Worm (Caenorhabditis elegans) whole organism, young adult: ENCODE data around the gene gpx-6.

Experiments used
- B0035.1 ChIP-seq: sonication (generic microtip); optimal IDR thresholded peaks from 2 replicates; lab custom pipeline; 2016; ENCODE audit warnings: missing genetic modification characterization, mild to moderate bottlenecking, missing compliant biosample characterization, missing genotype, missing genetic modification reagents
- B0261.1 ChIP-seq: sonication (generic microtip); optimal IDR thresholded peaks from 2 replicates; lab custom pipeline; 2016; ENCODE audit warnings: mild to moderate bottlenecking, missing genetic modification characterization, moderate library complexity, missing compliant biosample characterization
- B0336.3 ChIP-seq: fragments of 200-800 bp; sonication (Bioruptor generic); IDR thresholded peaks from 2 replicates; pipeline ENCODE4 v1.3.6; 2022; ENCODE audit warnings: missing genetic modification characterization, missing compliant biosample characterization
- F23B12.7 ChIP-seq: sonication (generic microtip); optimal IDR thresholded peaks from 2 replicates; lab custom pipeline; 2017; ENCODE audit warnings: missing genetic modification characterization, mild to moderate bottlenecking, missing compliant biosample characterization, antibody characterized with exemption, moderate library complexity; ENCODE audit not compliant: insufficient read depth
- F37B4.10 ChIP-seq: fragments of 200-800 bp; sonication (Bioruptor generic); IDR thresholded peaks from 2 replicates; pipeline ENCODE4 v1.3.6; 2022; ENCODE audit warnings: missing genetic modification characterization, missing compliant biosample characterization
- F57A8.1 ChIP-seq: fragments of 200-800 bp; sonication (Bioruptor generic); optimal IDR thresholded peaks from 2 replicates; lab custom pipeline; 2018; ENCODE audit warnings: mild to moderate bottlenecking, missing genetic modification characterization, moderate library complexity, missing compliant biosample characterization
- K12H6.12 ChIP-seq: fragments of 200-800 bp; sonication (Bioruptor generic); optimal IDR thresholded peaks from 2 replicates; lab custom pipeline; 2018; ENCODE audit warnings: mild to moderate bottlenecking, missing genetic modification characterization, missing compliant biosample characterization
- Y56A3A.18 ChIP-seq: fragments of 200-800 bp; sonication (Bioruptor generic); IDR thresholded peaks from 2 replicates; pipeline ENCODE4 v1.3.6; 2022; ENCODE audit warnings: missing genetic modification reagents, missing genetic modification characterization, missing compliant biosample characterization
- Y67H2A.10 ChIP-seq: fragments of 200-800 bp; sonication (Bioruptor generic); conservative IDR thresholded peaks from 2 replicates; pipeline ENCODE4 v1.3.6; 2022; ENCODE audit warnings: missing genetic modification reagents, missing genetic modification characterization, missing compliant biosample characterization
- akir-1 ChIP-seq: fragments of 200-800 bp; sonication (Bioruptor generic); optimal IDR thresholded peaks from 2 replicates; lab custom pipeline; 2018; ENCODE audit warnings: mild to moderate bottlenecking, missing genetic modification characterization, moderate library complexity, missing compliant biosample characterization
- aptf-2 ChIP-seq: fragments of 200-800 bp; sonication (Bioruptor generic); conservative IDR thresholded peaks from 2 replicates; pipeline ENCODE4 v1.3.6; 2022; ENCODE audit warnings: missing genetic modification reagents, missing genetic modification characterization, missing compliant biosample characterization
- aptf-3 ChIP-seq: fragments of 200-800 bp; sonication (Bioruptor generic); IDR thresholded peaks from 2 replicates; pipeline ENCODE4 v1.3.6; 2022; ENCODE audit warnings: missing genetic modification characterization, missing compliant biosample characterization
- atf-7 ChIP-seq: sonication (generic microtip); optimal IDR thresholded peaks from 2 replicates; lab custom pipeline; 2017; ENCODE audit warnings: mild to moderate bottlenecking, missing genetic modification characterization, missing compliant biosample characterization
- attf-3 ChIP-seq: fragments of 200-800 bp; sonication (Bioruptor generic); conservative IDR thresholded peaks from 2 replicates; pipeline ENCODE4 v1.3.6; 2022; ENCODE audit warnings: missing genetic modification reagents, missing genetic modification characterization, missing compliant biosample characterization
- attf-5 ChIP-seq: fragments of 200-800 bp; sonication (Bioruptor generic); optimal IDR thresholded peaks from 2 replicates; lab custom pipeline; 2018; ENCODE audit warnings: mild to moderate bottlenecking, missing genetic modification characterization, missing compliant biosample characterization
- cebp-1 ChIP-seq, 2 experiments: fragments of 200-800 bp in 1 of 2; sonication (Bioruptor generic) in 1 of 2; sonication (generic microtip) in 1 of 2; IDR thresholded peaks in 1 of 2; optimal IDR thresholded peaks in 1 of 2; 2 replicates each; pipeline versions ENCODE4 v1.3.6 to Lab custom; 2017 to 2022; ENCODE audit warnings: missing compliant biosample characterization in 2 of 2, missing genetic modification characterization in 2 of 2, mild to moderate bottlenecking in 1 of 2, missing genetic modification reagents in 1 of 2, moderate library complexity in 1 of 2
- ceh-27 ChIP-seq: fragments of 200-800 bp; sonication (Bioruptor generic); optimal IDR thresholded peaks from 2 replicates; lab custom pipeline; 2018; ENCODE audit warnings: mild to moderate bottlenecking, missing genetic modification characterization, moderate library complexity, missing compliant biosample characterization
- ets-4 ChIP-seq: fragments of 200-800 bp; sonication (Bioruptor generic); optimal IDR thresholded peaks from 2 replicates; lab custom pipeline; 2018; ENCODE audit warnings: mild to moderate bottlenecking, missing genetic modification characterization, missing compliant biosample characterization
- him-1 ChIP-seq: sonication (generic microtip); optimal IDR thresholded peaks from 2 replicates; lab custom pipeline; 2016; ENCODE audit warnings: missing genotype, missing genetic modification reagents, missing genetic modification characterization, missing compliant biosample characterization
- hmg-1.2 ChIP-seq: fragments of 200-800 bp; sonication (Bioruptor generic); IDR thresholded peaks from 2 replicates; pipeline ENCODE4 v1.3.6; 2022; ENCODE audit warnings: missing genetic modification reagents, missing genetic modification characterization, missing compliant biosample characterization
- hsf-1 ChIP-seq: fragments of 200-800 bp; sonication (Bioruptor generic); IDR thresholded peaks from 2 replicates; pipeline ENCODE4 v1.3.6; 2022; ENCODE audit warnings: missing genetic modification reagents, missing genetic modification characterization, missing compliant biosample characterization
- let-607 ChIP-seq, 2 experiments: fragments of 200-800 bp in 1 of 2; sonication (Bioruptor generic) in 1 of 2; sonication (generic microtip) in 1 of 2; optimal IDR thresholded peaks; 2 replicates each; lab custom pipeline; 2016 to 2018; ENCODE audit warnings: mild to moderate bottlenecking in 2 of 2, missing compliant biosample characterization in 2 of 2, missing genetic modification characterization in 2 of 2, moderate library complexity in 2 of 2, missing genotype in 1 of 2
- lin-26 ChIP-seq: fragments of 200-800 bp; sonication (Bioruptor generic); IDR thresholded peaks from 2 replicates; pipeline ENCODE4 v1.3.6; 2022; ENCODE audit warnings: missing genetic modification reagents, missing genetic modification characterization, missing compliant biosample characterization
- madf-10 ChIP-seq: sonication (generic microtip); optimal IDR thresholded peaks from 2 replicates; lab custom pipeline; 2016; ENCODE audit warnings: mild to moderate bottlenecking, missing genetic modification characterization, missing compliant biosample characterization
- madf-3 ChIP-seq: fragments of 200-800 bp; sonication (Bioruptor generic); IDR thresholded peaks from 2 replicates; pipeline ENCODE4 v1.3.6; 2022; ENCODE audit warnings: missing genetic modification reagents, missing genetic modification characterization, missing compliant biosample characterization
- nfyb-1 ChIP-seq: fragments of 200-800 bp; sonication (Bioruptor generic); IDR thresholded peaks from 2 replicates; pipeline ENCODE4 v1.3.6; 2022; ENCODE audit warnings: missing genetic modification reagents, missing genetic modification characterization, missing compliant biosample characterization
- nhr-80 ChIP-seq: sonication (generic microtip); optimal IDR thresholded peaks from 2 replicates; lab custom pipeline; 2016; ENCODE audit warnings: missing genetic modification characterization, missing compliant biosample characterization
- repo-1 ChIP-seq: sonication (generic microtip); optimal IDR thresholded peaks from 2 replicates; lab custom pipeline; 2017; ENCODE audit warnings: mild to moderate bottlenecking, missing genetic modification characterization, missing compliant biosample characterization
- snpc-4 ChIP-seq, 5 experiments: fragments of 150-350 bp in 1 of 5; sonication (generic microtip) in 4 of 5; optimal IDR thresholded peaks; 2 replicates each; lab custom pipeline; 2014 to 2018; ENCODE audit warnings: missing genetic modification characterization in 5 of 5, missing biosample characterization in 3 of 5, antibody characterized with exemption in 2 of 5, mild to moderate bottlenecking in 2 of 5, missing compliant biosample characterization in 2 of 5, missing genotype in 2 of 5, moderate library complexity in 2 of 5, missing genetic modification reagents in 1 of 5
- sptf-2 ChIP-seq: fragments of 200-800 bp; sonication (Bioruptor generic); optimal IDR thresholded peaks from 2 replicates; lab custom pipeline; 2018; ENCODE audit warnings: mild to moderate bottlenecking, missing genetic modification characterization, missing compliant biosample characterization
- tlf-1 ChIP-seq: fragments of 200-800 bp; sonication (Bioruptor generic); optimal IDR thresholded peaks from 2 replicates; lab custom pipeline; 2018; ENCODE audit warnings: mild to moderate bottlenecking, missing genetic modification characterization, missing compliant biosample characterization
- ztf-22 ChIP-seq: fragments of 200-800 bp; sonication (Bioruptor generic); optimal IDR thresholded peaks from 2 replicates; lab custom pipeline; 2018; ENCODE audit warnings: mild to moderate bottlenecking, missing genetic modification characterization, moderate library complexity, missing compliant biosample characterization
- ztf-6 ChIP-seq: fragments of 200-800 bp; sonication (Bioruptor generic); IDR thresholded peaks from 2 replicates; pipeline ENCODE4 v1.3.6; 2022; ENCODE audit warnings: missing genetic modification reagents, missing genetic modification characterization, missing compliant biosample characterization

The gpx-6 gene

DNA sequence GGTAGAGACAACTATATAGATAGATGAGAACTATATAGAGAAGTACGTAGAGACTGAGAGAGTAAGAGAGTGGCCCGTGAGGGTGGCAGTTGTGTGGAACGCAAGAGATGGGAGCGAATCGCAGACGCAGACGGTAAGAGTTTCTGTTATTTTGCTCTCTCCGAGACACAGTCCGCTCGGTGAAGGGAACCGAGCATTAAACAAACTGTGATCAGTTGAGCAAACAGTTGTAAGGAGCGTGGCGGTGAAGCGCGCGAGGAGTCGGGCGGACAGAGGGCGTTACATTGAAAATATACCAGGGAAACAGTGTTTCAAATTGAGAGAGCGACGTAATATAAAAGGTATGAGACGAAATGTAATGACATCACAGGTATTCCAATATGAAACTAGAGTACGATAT is 7.5 kb downstream of the gpx-6 start (continued):
- no peak for TF ChIP-seq snpc-4 (GFP tag; optimal IDR thresholded peaks at IDR 0.05; lab: Kevin White, UChicago)
- TF ChIP-seq snpc-4 (tag; optimal IDR thresholded peaks at IDR 0.05; lab: Kevin White, UChicago) = peak in 2 of 4 experiments; percentile 53
- TF ChIP-seq attf-5 (GFP tag; lab: Kevin White, UChicago) = peak; percentile 45
- no peak for TF ChIP-seq hsf-1 (GFP tag; lab: Robert Waterston, UW)
- TF ChIP-seq tlf-1 (GFP tag; lab: Kevin White, UChicago) = peak; percentile 3
- TF ChIP-seq nfyb-1 = peak; percentile 59; the same call in 1 of the 2 replicates
- TF ChIP-seq ceh-27 (GFP tag; lab: Kevin White, UChicago) = no peak
- peak; percentile 66 for TF ChIP-seq B0336.3 (GFP tag; lab: Robert Waterston, UW)
- no peak for TF ChIP-seq aptf-2 (GFP tag; lab: Robert Waterston, UW)
- TF ChIP-seq K12H6.12 = no peak
- TF ChIP-seq cebp-1 (GFP tag; IDR thresholded peaks at IDR 0.05; lab: Robert Waterston, UW) = no peak
- peak; percentile 61 for TF ChIP-seq cebp-1 (tag; optimal IDR thresholded peaks at IDR 0.05; lab: Kevin White, UChicago)
- no peak for TF ChIP-seq B0261.1 (tag; lab: Kevin White, UChicago)
- TF ChIP-seq atf-7 = peak; percentile 83
- no peak for TF ChIP-seq him-1 (tag; lab: Kevin White, UChicago)
- TF ChIP-seq repo-1 (tag; lab: Kevin White, UChicago) = peak; percentile 33
- TF ChIP-seq F37B4.10 (GFP tag; lab: Robert Waterston, UW) = 0 out of 2 replicates have a peak, but pooled peaks have one; percentile 43
- TF ChIP-seq nhr-80 (tag; lab: Kevin White, UChicago) = peak; percentile 96
- peak in 1 of 2 experiments; percentile 14 for TF ChIP-seq let-607 (tag; optimal IDR thresholded peaks at IDR 0.05; lab: Kevin White, UChicago)
- TF ChIP-seq akir-1 (GFP tag; lab: Kevin White, UChicago) = no peak
- TF ChIP-seq ets-4 (GFP tag; lab: Kevin White, UChicago) = peak; percentile 50
- peak; percentile 30 for TF ChIP-seq ztf-22 (GFP tag; lab: Kevin White, UChicago)

ce11 chrIV:8232428-8232827 is 10.4 kb downstream of the gpx-6 start:
- TF ChIP-seq madf-3 (GFP tag; lab: Robert Waterston, UW) = no peak
- TF ChIP-seq Y56A3A.18 (GFP tag; lab: Robert Waterston, UW) = no peak
- no peak for TF ChIP-seq madf-10 (tag; lab: Kevin White, UChicago)
- TF ChIP-seq nhr-80 (tag; lab: Kevin White, UChicago) = peak; percentile 6
- TF ChIP-seq Y67H2A.10 (GFP tag; lab: Robert Waterston, UW) = no peak
- no peak for TF ChIP-seq nfyb-1
- no peak for TF ChIP-seq ztf-6 (GFP tag; lab: Robert Waterston, UW)
- no peak for TF ChIP-seq sptf-2 (GFP tag; lab: Kevin White, UChicago)
- no peak for TF ChIP-seq B0035.1 (tag; lab: Kevin White, UChicago)
- TF ChIP-seq F23B12.7 = no peak
- peak; percentile 17; the same call in 1 of the 2 replicates for TF ChIP-seq hmg-1.2
- TF ChIP-seq F57A8.1 = no peak
- no peak for TF ChIP-seq cebp-1 (GFP tag; IDR thresholded peaks at IDR 0.05; lab: Robert Waterston, UW)
- peak; percentile 27 for TF ChIP-seq cebp-1 (tag; optimal IDR thresholded peaks at IDR 0.05; lab: Kevin White, UChicago)

DNA sequence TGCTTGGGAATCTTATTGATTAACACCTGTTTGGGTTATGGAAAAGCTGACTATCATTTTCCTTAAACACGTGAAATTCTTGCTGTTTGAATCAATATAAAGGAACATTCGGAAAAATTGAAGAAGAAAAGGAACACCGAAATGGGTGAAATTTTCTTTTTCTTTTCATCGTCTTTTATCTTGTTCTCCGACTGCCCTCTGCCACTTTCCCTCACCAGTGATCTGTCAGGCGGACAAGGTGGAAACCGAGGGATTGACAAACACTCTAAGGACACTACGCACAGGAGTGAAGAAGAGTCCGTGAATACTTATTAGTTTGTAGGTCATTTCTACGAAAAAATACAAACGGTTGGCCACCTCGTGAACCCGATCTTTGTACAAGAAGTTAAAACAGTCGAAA is 11.3 kb downstream of the gpx-6 start:
- TF ChIP-seq attf-3 (GFP tag; lab: Robert Waterston, UW) (0 out of 2 replicates have a peak, but pooled peaks have one; percentile 34), aptf-3 (GFP tag; lab: Robert Waterston, UW) (no peak)

DNA sequence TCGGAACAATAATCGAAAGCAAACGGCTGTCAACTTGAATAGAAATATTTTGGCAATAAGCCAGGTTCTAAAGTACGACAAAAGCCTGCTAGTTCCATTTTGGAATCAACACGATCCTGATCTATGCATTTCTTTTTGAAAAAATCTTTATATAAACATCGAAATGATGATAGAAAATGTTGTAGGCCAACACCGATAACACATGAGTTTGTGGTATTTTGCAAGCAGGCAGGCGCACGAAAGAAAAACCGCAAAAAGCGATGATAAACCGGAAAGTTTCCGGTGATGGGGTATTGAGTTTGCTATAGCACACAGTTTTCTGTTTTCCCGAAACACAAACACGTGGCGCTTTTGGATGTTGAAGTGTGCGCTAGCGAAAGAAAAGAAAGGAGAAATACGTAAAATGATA is 12.1 kb downstream of the gpx-6 start:
- TF ChIP-seq lin-26 (GFP tag; lab: Robert Waterston, UW) = 0 out of 2 replicates have a peak, but pooled peaks have one; percentile 15
- TF ChIP-seq ceh-27 (GFP tag; lab: Kevin White, UChicago) = no peak
- no peak for TF ChIP-seq cebp-1 (GFP tag; IDR thresholded peaks at IDR 0.05; lab: Robert Waterston, UW)
- TF ChIP-seq cebp-1 (tag; optimal IDR thresholded peaks at IDR 0.05; lab: Kevin White, UChicago) = peak; percentile 12
- no peak for TF ChIP-seq B0035.1 (tag; lab: Kevin White, UChicago)
- TF ChIP-seq nhr-80 (tag; lab: Kevin White, UChicago) = peak; percentile 43
